Fruit fly (Drosophila melanogaster): ENCODE data around the gene Rala.

Gene Rala

DNA sequence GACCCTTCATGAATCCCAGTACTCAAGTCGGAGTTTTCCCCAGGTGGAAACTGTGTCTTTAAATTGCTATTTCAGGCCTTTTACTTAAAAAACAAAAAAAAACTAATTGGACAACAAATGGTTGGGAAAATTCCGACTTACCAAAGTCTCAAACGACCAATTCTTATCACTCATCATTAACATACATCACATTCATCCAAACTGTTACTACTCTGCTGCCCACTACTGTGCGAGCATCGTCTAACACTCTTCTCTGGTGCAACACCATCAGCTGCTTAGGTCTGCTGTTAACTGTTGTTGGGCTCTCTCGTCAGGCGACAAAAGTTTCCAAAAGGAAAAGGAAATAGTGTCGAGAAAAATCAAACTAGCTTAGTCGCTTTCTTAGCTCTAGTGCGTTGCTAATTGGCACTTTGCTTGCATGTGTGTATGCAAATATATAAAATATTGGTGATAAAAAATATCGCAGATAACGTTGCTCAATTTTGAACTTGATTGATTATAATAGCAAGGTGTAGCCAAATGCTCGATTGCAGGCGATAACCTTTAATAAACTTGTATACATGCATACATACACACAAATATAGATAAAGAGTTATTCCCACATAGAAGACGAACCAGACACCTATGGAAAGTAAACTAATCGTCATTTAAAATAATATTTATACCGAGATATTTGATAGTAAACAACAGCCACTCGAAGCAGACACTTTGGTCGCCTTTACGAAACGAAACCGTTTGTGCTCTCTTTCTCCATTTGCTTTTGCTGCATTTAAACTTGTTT is 25.3 kb downstream of the Rala start (continued):
- TF ChIP-seq MTF-1 (GFP tag; optimal IDR thresholded peaks at IDR 0.05; ENCODE audit: borderline replicate concordance) (no peak), CG3995 (GFP tag; optimal IDR thresholded peaks at IDR 0.05) (no peak), kah (GFP tag; optimal IDR thresholded peaks at IDR 0.05) (peak; percentile 25), CG3065 (GFP tag; optimal IDR thresholded peaks at IDR 0.05) (peak; percentile 25), bsh (GFP tag; optimal IDR thresholded peaks at IDR 0.05) (peak; percentile 56 to 64), HLH54F (GFP tag; optimal IDR thresholded peaks at IDR 0.05) (peak; percentile 28), otp (GFP tag; IDR thresholded peaks at IDR 0.05) (no peak), Abd-B (GFP tag; optimal IDR thresholded peaks at IDR 0.05) (peak; percentile 39), tll (GFP tag; optimal IDR thresholded peaks at IDR 0.05) (no peak), fd64A (GFP tag; optimal IDR thresholded peaks at IDR 0.05) (peak; percentile 29), hth (optimal IDR thresholded peaks at IDR 0.05) (no peak), Side (GFP tag; optimal IDR thresholded peaks at IDR 0.05) (no peak), ara (GFP tag; IDR thresholded peaks at IDR 0.05) (no peak), Atf3 (GFP tag; optimal IDR thresholded peaks at IDR 0.05) (peak; percentile 43), Drgx (GFP tag; IDR thresholded peaks at IDR 0.05) (no peak), CG12236 (GFP tag; optimal IDR thresholded peaks at IDR 0.05) (peak; percentile 49), CG18619 (GFP tag; optimal IDR thresholded peaks at IDR 0.05) (peak; percentile 39), CG10565 (GFP tag; optimal IDR thresholded peaks at IDR 0.05) (no peak), CG34224 (GFP tag; IDR thresholded peaks at IDR 0.05; ENCODE audit: partially characterized antibody) (no peak), CG4820 (GFP tag; optimal IDR thresholded peaks at IDR 0.05) (peak; percentile 58), cg (GFP tag; optimal IDR thresholded peaks at IDR 0.05) (no peak), Hr78 (GFP tag; optimal IDR thresholded peaks at IDR 0.05) (peak in 1 of 2 experiments; percentile 85), CG18262 (tag; optimal IDR thresholded peaks at IDR 0.05) (peak; percentile 85), Bgb (GFP tag; IDR thresholded peaks at IDR 0.05; ENCODE audit: partially characterized antibody) (no peak), D (optimal IDR thresholded peaks at IDR 0.05) (no peak), D (GFP tag; optimal IDR thresholded peaks at IDR 0.05) (peak; percentile 58), Ets97D (GFP tag; optimal IDR thresholded peaks at IDR 0.05) (peak; percentile 24), CG10959 (GFP tag; IDR thresholded peaks at IDR 0.05) (no peak), CG7963 (GFP tag; IDR thresholded peaks at IDR 0.05; ENCODE audit: partially characterized antibody) (no peak), Rx (GFP tag; IDR thresholded peaks at IDR 0.05) (no peak), CG10321 (GFP tag; IDR thresholded peaks at IDR 0.05) (no peak), CG4707 (GFP tag; optimal IDR thresholded peaks at IDR 0.05) (peak; percentile 4), BtbVII (GFP tag; optimal IDR thresholded peaks at IDR 0.05) (no peak), hkb (optimal IDR thresholded peaks at IDR 0.05) (no peak), hkb (GFP tag; IDR thresholded peaks at IDR 0.05) (no peak), tgo (GFP tag; IDR thresholded peaks at IDR 0.05) (peak; percentile 50; the same call in 2 of the 3 replicates), ac (GFP tag; optimal IDR thresholded peaks at IDR 0.05) (peak; percentile 3), crc (GFP tag; optimal IDR thresholded peaks at IDR 0.05) (peak; percentile 7), ranshi (GFP tag; IDR thresholded peaks at IDR 0.05) (no peak), trem (tag; optimal IDR thresholded peaks at IDR 0.05) (peak; percentile 29), Xbp1 (GFP tag; optimal IDR thresholded peaks at IDR 0.05) (peak; percentile 54), CG11504 (tag; optimal IDR thresholded peaks at IDR 0.05) (peak; percentile 74), HHEX (GFP tag; optimal IDR thresholded peaks at IDR 0.05) (peak; percentile 62), CG8944 (GFP tag; optimal IDR thresholded peaks at IDR 0.05) (peak; percentile 8), zfh2 (GFP tag; optimal IDR thresholded peaks at IDR 0.05) (no peak), CG13424 (tag; optimal IDR thresholded peaks at IDR 0.05) (peak; percentile 67), scrt (GFP tag; optimal IDR thresholded peaks at IDR 0.05) (peak; percentile 16), exex (tag; optimal IDR thresholded peaks at IDR 0.05) (peak; percentile 26), CG17912 (GFP tag; optimal IDR thresholded peaks at IDR 0.05) (no peak)
